Fruit fly (Drosophila melanogaster) whole organism, pupa: Measurements from ENCODE around the gene CG11381.

Experiments used
- CG10348 ChIP-seq: fragments of 200-800 bp; sonication (Bioruptor generic); IDR thresholded peaks from 2 replicates; pipeline ENCODE4 v1.3.6; 2022; ENCODE audit warnings: missing biosample characterization, missing genetic modification characterization
- CG13204 ChIP-seq: fragments of 200-800 bp; sonication (Bioruptor generic); optimal IDR thresholded peaks from 2 replicates; lab custom pipeline; 2018; ENCODE audit warnings: missing biosample characterization, mild to moderate bottlenecking, missing genetic modification characterization, moderate library complexity
- CG14655 ChIP-seq: fragments of 200-800 bp; sonication (Bioruptor generic); optimal IDR thresholded peaks from 3 replicates; lab custom pipeline; 2017; ENCODE audit warnings: mild to moderate bottlenecking, missing biosample characterization, missing genetic modification reagents, missing genetic modification characterization
- CG4496 ChIP-seq: fragments of 200-800 bp; sonication (Bioruptor generic); IDR thresholded peaks from 3 replicates; pipeline ENCODE4 v1.3.6; 2022; ENCODE audit warnings: missing biosample characterization, missing genetic modification characterization
- CG8301 ChIP-seq: fragments of 200-800 bp; sonication (Bioruptor generic); optimal IDR thresholded peaks from 2 replicates; lab custom pipeline; 2018; ENCODE audit warnings: missing biosample characterization, mild to moderate bottlenecking, missing genetic modification characterization
- CG9948 ChIP-seq: fragments of 200-800 bp; sonication (Bioruptor generic); optimal IDR thresholded peaks from 2 replicates; lab custom pipeline; 2018; ENCODE audit warnings: missing biosample characterization, mild to moderate bottlenecking, missing genetic modification characterization, moderate library complexity
- EcR ChIP-seq: fragments of 200-800 bp; sonication (Bioruptor generic); optimal IDR thresholded peaks from 3 replicates; lab custom pipeline; 2019; ENCODE audit warnings: missing biosample characterization, missing genetic modification characterization, mild to moderate bottlenecking, moderate library complexity, missing genetic modification reagents
- Pif1A ChIP-seq: fragments of 200-800 bp; sonication (Bioruptor generic); optimal IDR thresholded peaks from 3 replicates; lab custom pipeline; 2016; ENCODE audit warnings: missing biosample characterization, missing genetic modification characterization
- Pif1B ChIP-seq: fragments of 200-800 bp; sonication (Bioruptor generic); optimal IDR thresholded peaks from 3 replicates; lab custom pipeline; 2016; ENCODE audit warnings: missing biosample characterization, missing genetic modification characterization
- fd96Ca ChIP-seq: fragments of 200-800 bp; sonication (Bioruptor generic); IDR thresholded peaks from 3 replicates; pipeline ENCODE4 v1.3.6; 2022; ENCODE audit warnings: missing biosample characterization, missing genetic modification characterization

dm6 chrX:1180865-1181264, 22.7 kb upstream of the CG11381 start:
- TF ChIP-seq fd96Ca (GFP tag; lab: Robert Waterston, UW): no peak
- TF ChIP-seq CG9948: no peak
- TF ChIP-seq Pif1A (GFP tag; lab: Kevin White, UChicago): no peak
- TF ChIP-seq EcR (GFP tag; lab: Kevin White, UChicago): no peak
- TF ChIP-seq CG10348: no peak
- no peak for TF ChIP-seq Pif1B (GFP tag; lab: Kevin White, UChicago)
- no peak for TF ChIP-seq CG14655 (GFP tag; lab: Kevin White, UChicago)
- TF ChIP-seq CG4496 (GFP tag; lab: Robert Waterston, UW): peak; percentile 36; the same call in 1 of the 3 replicates
- no peak for TF ChIP-seq CG13204 (GFP tag; lab: Kevin White, UChicago)
- no peak for TF ChIP-seq CG8301 (tag; lab: Kevin White, UChicago)
